Fruit fly (Drosophila melanogaster) whole organism, embryonic: ENCODE data around the gene CG31068.
A peak's percentile ranks its signal among the peaks of the same experiment; 100 is the strongest.

Experiments
- Bgb ChIP-seq: fragments of 200-800 bp; sonication (Bioruptor generic); IDR thresholded peaks from 2 replicates; pipeline ENCODE4 v1.3.6; 2022; ENCODE audit warnings: missing biosample characterization, missing genetic modification characterization; ENCODE audit not compliant: partially characterized antibody
- Blimp-1 ChIP-seq: fragments of 200-800 bp; sonication (Bioruptor generic); optimal IDR thresholded peaks from 3 replicates; lab custom pipeline; 2018; ENCODE audit warnings: missing biosample characterization, missing genetic modification characterization, mild to moderate bottlenecking, moderate library complexity, missing genetic modification reagents
- C15 ChIP-seq: fragments of 200-800 bp; sonication (Bioruptor generic); IDR thresholded peaks from 3 replicates; pipeline ENCODE4 v1.3.6; 2022; ENCODE audit warnings: missing biosample characterization, missing genetic modification characterization
- CG10274 ChIP-seq: fragments of 200-800 bp; sonication (Bioruptor generic); optimal IDR thresholded peaks from 3 replicates; lab custom pipeline; 2017; ENCODE audit warnings: missing biosample characterization, mild to moderate bottlenecking, missing genetic modification characterization
- CG10321 ChIP-seq: fragments of 200-800 bp; sonication (Bioruptor generic); IDR thresholded peaks from 2 replicates; pipeline ENCODE4 v1.3.6; 2022; ENCODE audit warnings: missing biosample characterization, missing genetic modification characterization
- CG10565 ChIP-seq: fragments of 200-800 bp; sonication (Bioruptor generic); optimal IDR thresholded peaks from 3 replicates; lab custom pipeline; 2016; ENCODE audit warnings: missing biosample characterization, mild to moderate bottlenecking, missing genetic modification characterization
- CG11723 ChIP-seq: fragments of 200-800 bp; sonication (Bioruptor generic); optimal IDR thresholded peaks from 2 replicates; lab custom pipeline; 2017; ENCODE audit warnings: missing biosample characterization, mild to moderate bottlenecking, missing genetic modification characterization
- CG12659 ChIP-seq: fragments of 200-800 bp; sonication (Bioruptor generic); optimal IDR thresholded peaks from 3 replicates; lab custom pipeline; 2017; ENCODE audit warnings: mild to moderate bottlenecking, missing biosample characterization, missing genetic modification reagents, missing genetic modification characterization
- CG15073 ChIP-seq: fragments of 200-800 bp; sonication (Bioruptor generic); optimal IDR thresholded peaks from 2 replicates; lab custom pipeline; 2016; ENCODE audit warnings: missing biosample characterization, missing genetic modification characterization
- CG17186 ChIP-seq: fragments of 200-800 bp; sonication (Bioruptor generic); optimal IDR thresholded peaks from 3 replicates; lab custom pipeline; 2017; ENCODE audit warnings: missing biosample characterization, missing genetic modification reagents, missing genetic modification characterization
- CG18476 ChIP-seq: fragments of 200-800 bp; sonication (Bioruptor generic); optimal IDR thresholded peaks from 2 replicates; lab custom pipeline; 2016; ENCODE audit warnings: missing biosample characterization, mild to moderate bottlenecking, missing genetic modification characterization
- CG18619 ChIP-seq: fragments of 200-800 bp; sonication (Bioruptor generic); optimal IDR thresholded peaks from 3 replicates; lab custom pipeline; 2017; ENCODE audit warnings: missing biosample characterization, mild to moderate bottlenecking, missing genetic modification characterization
- CG2129 ChIP-seq: fragments of 200-800 bp; sonication (Bioruptor generic); IDR thresholded peaks from 2 replicates; pipeline ENCODE4 v1.3.6; 2022; ENCODE audit warnings: missing biosample characterization, missing genetic modification characterization; ENCODE audit not compliant: partially characterized antibody
- CG31388 ChIP-seq: fragments of 200-800 bp; sonication (Bioruptor generic); optimal IDR thresholded peaks from 2 replicates; lab custom pipeline; 2016; ENCODE audit warnings: missing biosample characterization, missing genetic modification characterization
- CG33213 ChIP-seq: fragments of 200-800 bp; sonication (Bioruptor generic); optimal IDR thresholded peaks from 3 replicates; lab custom pipeline; 2016; ENCODE audit warnings: missing biosample characterization, missing genetic modification characterization
- CG4820 ChIP-seq: fragments of 200-800 bp; sonication (Bioruptor generic); optimal IDR thresholded peaks from 3 replicates; lab custom pipeline; 2016; ENCODE audit warnings: missing biosample characterization, missing genetic modification characterization
- CG5180 ChIP-seq: fragments of 200-800 bp; sonication (Bioruptor generic); optimal IDR thresholded peaks from 3 replicates; lab custom pipeline; 2017; ENCODE audit warnings: missing biosample characterization, missing genetic modification characterization, mild to moderate bottlenecking, moderate library complexity, missing genetic modification reagents
- CG5245 ChIP-seq: fragments of 200-800 bp; sonication (Bioruptor generic); optimal IDR thresholded peaks from 3 replicates; lab custom pipeline; 2016; ENCODE audit warnings: missing biosample characterization, missing genetic modification characterization
- CG8944 ChIP-seq: fragments of 200-800 bp; sonication (Bioruptor generic); optimal IDR thresholded peaks from 3 replicates; lab custom pipeline; 2016; ENCODE audit warnings: missing biosample characterization, missing genetic modification characterization
- CG9817 ChIP-seq: fragments of 200-800 bp; sonication (Bioruptor generic); optimal IDR thresholded peaks from 2 replicates; lab custom pipeline; 2018; ENCODE audit warnings: missing biosample characterization, mild to moderate bottlenecking, missing genetic modification characterization, moderate library complexity
- Dek ChIP-seq: fragments of 200-800 bp; sonication (Bioruptor generic); optimal IDR thresholded peaks from 3 replicates; lab custom pipeline; 2019; ENCODE audit warnings: missing biosample characterization, mild to moderate bottlenecking, missing genetic modification characterization, moderate library complexity
- Dip2 ChIP-seq: fragments of 200-800 bp; sonication (Bioruptor generic); IDR thresholded peaks from 2 replicates; pipeline ENCODE4 v1.3.6; 2022; ENCODE audit warnings: missing biosample characterization, missing genetic modification characterization
- Ets97D ChIP-seq: fragments of 200-800 bp; sonication (Bioruptor generic); optimal IDR thresholded peaks from 3 replicates; lab custom pipeline; 2016; ENCODE audit warnings: missing biosample characterization, missing genetic modification characterization
- Fer1 ChIP-seq: fragments of 200-800 bp; sonication (Bioruptor generic); optimal IDR thresholded peaks from 2 replicates; lab custom pipeline; 2017; ENCODE audit warnings: missing biosample characterization, mild to moderate bottlenecking, missing genetic modification characterization
- Fer2 ChIP-seq: fragments of 200-800 bp; sonication (Bioruptor generic); optimal IDR thresholded peaks from 2 replicates; lab custom pipeline; 2018; ENCODE audit warnings: missing biosample characterization, mild to moderate bottlenecking, missing genetic modification characterization, moderate library complexity
- Hmr ChIP-seq: fragments of 200-800 bp; sonication (Bioruptor generic); optimal IDR thresholded peaks from 3 replicates; lab custom pipeline; 2017; ENCODE audit warnings: mild to moderate bottlenecking, missing biosample characterization, missing genetic modification reagents, missing genetic modification characterization
- Hsf ChIP-seq: fragments of 200-800 bp; sonication (Bioruptor generic); optimal IDR thresholded peaks from 3 replicates; lab custom pipeline; 2016; ENCODE audit warnings: missing biosample characterization, missing genetic modification characterization
- Mad ChIP-seq: fragments of 200-800 bp; sonication (Bioruptor generic); optimal IDR thresholded peaks from 2 replicates; lab custom pipeline; 2016; ENCODE audit warnings: missing biosample characterization, missing genetic modification characterization
- NC2α ChIP-seq: fragments of 200-800 bp; sonication (Bioruptor generic); optimal IDR thresholded peaks from 2 replicates; lab custom pipeline; 2016; ENCODE audit warnings: missing biosample characterization, missing genetic modification characterization
- Oaz ChIP-seq: fragments of 200-800 bp; sonication (Bioruptor generic); IDR thresholded peaks from 2 replicates; pipeline ENCODE4 v1.3.6; 2022; ENCODE audit warnings: missing biosample characterization, missing genetic modification characterization
- Side ChIP-seq: fragments of 200-800 bp; sonication (Bioruptor generic); optimal IDR thresholded peaks from 2 replicates; lab custom pipeline; 2016; ENCODE audit warnings: missing biosample characterization, missing genetic modification characterization
- Spps ChIP-seq: fragments of 200-800 bp; sonication (Bioruptor generic); optimal IDR thresholded peaks from 2 replicates; lab custom pipeline; 2018; ENCODE audit warnings: missing biosample characterization, mild to moderate bottlenecking, missing genetic modification characterization
- TFAM ChIP-seq: fragments of 200-800 bp; sonication (Bioruptor generic); optimal IDR thresholded peaks from 2 replicates; lab custom pipeline; 2017; ENCODE audit warnings: missing biosample characterization, missing genetic modification characterization, inconsistent platforms
- ara ChIP-seq: fragments of 200-800 bp; sonication (Bioruptor generic); IDR thresholded peaks from 2 replicates; pipeline ENCODE4 v1.3.6; 2022; ENCODE audit warnings: missing biosample characterization, missing genetic modification characterization
- ase ChIP-seq: fragments of 200-800 bp; sonication (Bioruptor generic); IDR thresholded peaks from 3 replicates; pipeline ENCODE4 v1.3.6; 2022; ENCODE audit warnings: missing biosample characterization, missing genetic modification characterization
- caup ChIP-seq: fragments of 200-800 bp; sonication (Bioruptor generic); optimal IDR thresholded peaks from 3 replicates; lab custom pipeline; 2017; ENCODE audit warnings: missing biosample characterization, mild to moderate bottlenecking, missing genetic modification characterization, moderate library complexity; ENCODE audit not compliant: severe bottlenecking
- croc ChIP-seq: fragments of 200-800 bp; sonication (Bioruptor generic); conservative IDR thresholded peaks from 3 replicates; pipeline ENCODE4 v1.3.6; 2022; ENCODE audit warnings: missing biosample characterization, missing genetic modification characterization
- en ChIP-seq: fragments of 200-800 bp; sonication (Bioruptor generic); optimal IDR thresholded peaks from 2 replicates; lab custom pipeline; 2016; ENCODE audit warnings: missing biosample characterization, missing genetic modification characterization
- eyg ChIP-seq: fragments of 200-800 bp; sonication (Bioruptor generic); optimal IDR thresholded peaks from 3 replicates; lab custom pipeline; 2016; ENCODE audit warnings: missing biosample characterization, missing genetic modification characterization
- grau ChIP-seq: fragments of 200-800 bp; optimal IDR thresholded peaks from 3 replicates; lab custom pipeline; 2019; ENCODE audit warnings: missing biosample characterization, mild to moderate bottlenecking, missing genetic modification characterization, moderate library complexity
- h ChIP-seq: fragments of >200 bp; optimal IDR thresholded peaks from 2 replicates; lab custom pipeline; 2017
- hth ChIP-seq: fragments of >200 bp; optimal IDR thresholded peaks from 2 replicates; lab custom pipeline; 2017; ENCODE audit warnings: inconsistent platforms
- nom ChIP-seq: fragments of 200-800 bp; sonication (Bioruptor generic); optimal IDR thresholded peaks from 2 replicates; lab custom pipeline; 2017; ENCODE audit warnings: missing biosample characterization, missing genetic modification characterization, mild to moderate bottlenecking, moderate library complexity, missing genetic modification reagents
- pros ChIP-seq: fragments of 200-800 bp; sonication (Bioruptor generic); optimal IDR thresholded peaks from 3 replicates; lab custom pipeline; 2019; ENCODE audit warnings: missing biosample characterization, mild to moderate bottlenecking, missing genetic modification characterization, moderate library complexity
- sima ChIP-seq: fragments of 200-800 bp; sonication (Bioruptor generic); optimal IDR thresholded peaks from 2 replicates; lab custom pipeline; 2016; ENCODE audit warnings: missing biosample characterization, missing genetic modification characterization
- slp2 ChIP-seq: fragments of 200-800 bp; sonication (Bioruptor generic); optimal IDR thresholded peaks from 2 replicates; lab custom pipeline; 2016; ENCODE audit warnings: missing biosample characterization, missing genetic modification characterization
- toy ChIP-seq: fragments of 200-800 bp; sonication (Bioruptor generic); IDR thresholded peaks from 2 replicates; pipeline ENCODE4 v1.3.6; 2022; ENCODE audit warnings: missing biosample characterization, missing genetic modification characterization
- unc-4 ChIP-seq: fragments of 200-800 bp; sonication (Bioruptor generic); IDR thresholded peaks from 2 replicates; pipeline ENCODE4 v1.3.6; 2022; ENCODE audit warnings: missing biosample characterization, missing genetic modification characterization; ENCODE audit not compliant: partially characterized antibody
- vvl ChIP-seq: fragments of 200-800 bp; sonication (Bioruptor generic); IDR thresholded peaks from 2 replicates; pipeline ENCODE4 v1.3.6; 2022; ENCODE audit warnings: missing biosample characterization, missing genetic modification characterization
- wor ChIP-seq: fragments of 200-800 bp; sonication (Bioruptor generic); IDR thresholded peaks from 2 replicates; pipeline ENCODE4 v1.3.6; 2022; ENCODE audit warnings: missing biosample characterization, missing genetic modification characterization

Gene CG31068

DNA sequence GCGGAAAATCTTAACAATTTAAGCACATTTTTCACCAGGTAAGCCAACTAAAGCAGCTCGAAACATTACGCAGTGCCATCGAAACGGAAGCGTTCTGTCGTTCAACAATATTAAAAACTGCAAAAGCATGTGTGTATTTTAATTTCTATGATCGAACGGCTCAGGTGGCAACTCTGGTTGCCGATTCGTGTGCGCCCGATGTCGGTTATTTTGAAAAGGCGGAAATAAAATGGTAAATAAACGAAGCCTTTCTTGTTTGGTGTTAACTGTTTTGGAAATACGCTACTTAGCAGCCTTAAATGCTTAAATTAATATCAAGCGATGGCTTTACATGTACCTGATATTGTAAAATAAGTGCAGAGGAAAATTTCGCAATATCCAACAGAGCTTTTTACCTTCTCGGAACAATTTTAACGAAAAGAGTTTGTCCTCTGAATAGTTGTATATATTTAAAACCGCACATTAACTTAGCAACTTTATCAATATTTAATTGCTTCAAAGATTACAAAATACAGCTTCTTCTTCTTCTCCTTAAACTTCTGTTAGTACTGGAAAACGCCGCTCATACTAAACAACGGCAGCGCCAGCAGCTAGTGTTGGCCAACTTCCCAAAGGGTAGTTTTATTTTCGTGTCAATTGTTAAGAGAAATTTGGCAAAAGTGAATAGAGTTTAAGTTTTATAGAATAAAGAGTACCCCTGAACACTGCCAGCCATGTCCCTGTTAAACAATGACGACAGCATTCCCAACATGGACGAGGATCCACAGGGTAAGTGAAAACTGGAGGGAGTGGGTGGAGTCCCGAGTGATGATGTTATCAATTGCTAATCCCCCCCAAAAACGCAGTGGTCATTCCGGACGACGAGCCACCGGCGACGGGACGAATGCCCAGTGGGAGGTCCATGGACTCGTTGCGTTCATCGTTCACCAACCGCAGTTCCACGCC lies 39.9 kb downstream of the CG31068 start, which contains the start of gene CG5934 (continued):
- TF ChIP-seq eyg (GFP tag; lab: Kevin White, UChicago) (no peak), CG5180 (GFP tag; lab: Kevin White, UChicago) (no peak), hth (lab: Kevin White, UChicago) (no peak), vvl (GFP tag; lab: Robert Waterston, UW) (no peak), nom (peak; percentile 51), grau (peak; percentile 10), Oaz (GFP tag; lab: Robert Waterston, UW) (no peak), ase (GFP tag; lab: Robert Waterston, UW) (no peak), CG11723 (GFP tag; lab: Kevin White, UChicago) (no peak), Fer2 (tag; lab: Kevin White, UChicago) (peak; percentile 30), CG17186 (GFP tag; lab: Kevin White, UChicago) (peak; percentile 16), Hmr (GFP tag; lab: Kevin White, UChicago) (peak; percentile 50), CG10565 (no peak), wor (no peak), CG18619 (GFP tag; lab: Kevin White, UChicago) (peak; percentile 34), Fer1 (GFP tag; lab: Kevin White, UChicago) (no peak), Spps (no peak), CG12659 (GFP tag; lab: Kevin White, UChicago) (peak; percentile 62), NC2α (GFP tag; lab: Kevin White, UChicago) (peak; percentile 8), Dip2 (GFP tag; lab: Robert Waterston, UW) (no peak), Ets97D (peak; percentile 70), toy (GFP tag; lab: Robert Waterston, UW) (no peak), slp2 (GFP tag; lab: Kevin White, UChicago) (peak; percentile 33), CG31388 (GFP tag; lab: Kevin White, UChicago) (no peak), CG18476 (GFP tag; lab: Kevin White, UChicago) (peak; percentile 12), en (no peak), TFAM (GFP tag; lab: Kevin White, UChicago) (no peak), Side (peak; percentile 26), CG10321 (no peak), CG8944 (GFP tag; lab: Kevin White, UChicago) (no peak), CG15073 (GFP tag; lab: Kevin White, UChicago) (no peak), CG33213 (GFP tag; lab: Kevin White, UChicago) (peak; percentile 53), CG4820 (GFP tag; lab: Kevin White, UChicago) (no peak), Mad (GFP tag; lab: Kevin White, UChicago) (no peak), pros (no peak), Dek (tag; lab: Kevin White, UChicago) (peak; percentile 43), CG9817 (tag; lab: Kevin White, UChicago) (peak; percentile 36), unc-4 (no peak), h (lab: Kevin White, UChicago) (no peak), Blimp-1 (GFP tag; lab: Kevin White, UChicago) (no peak), caup (GFP tag; lab: Kevin White, UChicago) (peak; percentile 27), CG10274 (GFP tag; lab: Kevin White, UChicago) (no peak), Bgb (GFP tag; lab: Robert Waterston, UW) (no peak), CG2129 (GFP tag; lab: Robert Waterston, UW) (no peak), Hsf (GFP tag; lab: Kevin White, UChicago) (peak; percentile 29), croc (no peak), C15 (GFP tag; lab: Robert Waterston, UW) (no peak), CG5245 (GFP tag; lab: Kevin White, UChicago) (no peak), ara (GFP tag; lab: Robert Waterston, UW) (no peak), sima (GFP tag; lab: Kevin White, UChicago) (no peak)
